Fruit fly (Drosophila melanogaster): Measurements from ENCODE around the gene Obp83b.

Obp83b gene

dm6 chr3R:6007123-6008000 is 30.7 kb upstream of the Obp83b start (continued):
- TF ChIP-seq CG31224 (GFP tag; IDR thresholded peaks at IDR 0.05) (no peak), br (optimal IDR thresholded peaks at IDR 0.05) (no peak), CG7987 (GFP tag; optimal IDR thresholded peaks at IDR 0.05) (peak; percentile 17), zf30C (GFP tag; optimal IDR thresholded peaks at IDR 0.05) (no peak), CG11398 (GFP tag; optimal IDR thresholded peaks at IDR 0.05) (no peak), CG14710 (tag; optimal IDR thresholded peaks at IDR 0.05) (no peak), ewg (GFP tag; optimal IDR thresholded peaks at IDR 0.05) (no peak), tin (GFP tag; optimal IDR thresholded peaks at IDR 0.05) (no peak), sens (GFP tag) (peak; percentile 73), PHDP (tag; optimal IDR thresholded peaks at IDR 0.05) (no peak), so (GFP tag; IDR thresholded peaks at IDR 0.05) (0 out of 3 replicates have a peak, but pooled peaks have one; percentile 29), CG10321 (GFP tag; IDR thresholded peaks at IDR 0.05) (peak; percentile 94), CG10267 (tag; optimal IDR thresholded peaks at IDR 0.05) (no peak), az2 (GFP tag; optimal IDR thresholded peaks at IDR 0.05) (no peak), CG31441 (GFP tag; IDR thresholded peaks at IDR 0.05) (no peak), CG7839 (tag; optimal IDR thresholded peaks at IDR 0.05) (no peak), CG3281 (GFP tag; optimal IDR thresholded peaks at IDR 0.05) (peak; percentile 31), CG15073 (GFP tag; optimal IDR thresholded peaks at IDR 0.05) (no peak), D19B (GFP tag; optimal IDR thresholded peaks at IDR 0.05) (no peak), Doc3 (GFP tag; IDR thresholded peaks at IDR 0.05; ENCODE audit: partially characterized antibody) (no peak), Fer3 (tag; optimal IDR thresholded peaks at IDR 0.05) (peak; percentile 18), CG10147 (GFP tag; optimal IDR thresholded peaks at IDR 0.05) (no peak), CG7357 (GFP tag; IDR thresholded peaks at IDR 0.05) (no peak), Bteb2 (GFP tag; optimal IDR thresholded peaks at IDR 0.05) (peak; percentile 36), gfzf (GFP tag; optimal IDR thresholded peaks at IDR 0.05) (no peak), H2.0 (GFP tag; IDR thresholded peaks at IDR 0.05) (no peak), gsb (GFP tag; IDR thresholded peaks at IDR 0.05) (no peak), cg (GFP tag; optimal IDR thresholded peaks at IDR 0.05) (peak; percentile 94), CG4424 (GFP tag; optimal IDR thresholded peaks at IDR 0.05) (no peak), CG7556 (GFP tag; optimal IDR thresholded peaks at IDR 0.05) (no peak), tgo (GFP tag; IDR thresholded peaks at IDR 0.05) (no peak), CG12391 (tag; optimal IDR thresholded peaks at IDR 0.05) (peak; percentile 24), CG2120 (GFP tag; optimal IDR thresholded peaks at IDR 0.05) (no peak), Opbp (GFP tag; IDR thresholded peaks at IDR 0.05; ENCODE audit: partially characterized antibody) (no peak; the same call in 2 of the 3 replicates), odd (GFP tag; optimal IDR thresholded peaks at IDR 0.05) (no peak), unc-4 (GFP tag; IDR thresholded peaks at IDR 0.05; ENCODE audit: partially characterized antibody) (peak; percentile 39; the same call in 1 of the 2 replicates), gsb-n (tag; optimal IDR thresholded peaks at IDR 0.05) (no peak), CG9817 (tag; optimal IDR thresholded peaks at IDR 0.05) (no peak), CG4617 (GFP tag; optimal IDR thresholded peaks at IDR 0.05; ENCODE audit: borderline replicate concordance) (no peak), Neu2 (GFP tag; optimal IDR thresholded peaks at IDR 0.05; ENCODE audit: borderline replicate concordance) (no peak), CG11723 (GFP tag; optimal IDR thresholded peaks at IDR 0.05) (no peak), prd (optimal IDR thresholded peaks at IDR 0.05) (no peak), prd (GFP tag; IDR thresholded peaks at IDR 0.05) (no peak; the same call in 2 of the 3 replicates), CG1024 (GFP tag; IDR thresholded peaks at IDR 0.05) (no peak), CG12769 (tag; optimal IDR thresholded peaks at IDR 0.05) (peak; percentile 55), Dfd (GFP tag; optimal IDR thresholded peaks at IDR 0.05) (no peak), Bdp1 (GFP tag; optimal IDR thresholded peaks at IDR 0.05) (no peak), CG6854 (GFP tag; optimal IDR thresholded peaks at IDR 0.05) (no peak), grn (GFP tag; optimal IDR thresholded peaks at IDR 0.05) (no peak)

Data from whole organism, embryonic.